Worm (Caenorhabditis elegans) whole organism, L4 larva: Measurements from ENCODE around the gene egl-17.
A peak's percentile ranks its signal among the peaks of the same experiment; 100 is the strongest.

Source experiments
- D1046.2 ChIP-seq: fragments of 200-800 bp; sonication (Bioruptor generic); IDR thresholded peaks from 2 replicates; pipeline ENCODE4 v1.3.6; 2022; ENCODE audit warnings: missing genetic modification characterization, missing compliant biosample characterization
- F37D6.2 ChIP-seq: sonication (generic microtip); optimal IDR thresholded peaks from 2 replicates; lab custom pipeline; 2016; ENCODE audit warnings: mild to moderate bottlenecking, missing genetic modification characterization, missing compliant biosample characterization
- F44E2.7 ChIP-seq: fragments of 200-800 bp; sonication (Bioruptor generic); IDR thresholded peaks from 2 replicates; pipeline ENCODE4 v2.1.2; 2022; ENCODE audit warnings: missing genetic modification characterization, missing compliant biosample characterization
- F49E8.2 ChIP-seq: sonication (generic microtip); optimal IDR thresholded peaks from 2 replicates; lab custom pipeline; 2016; ENCODE audit warnings: missing compliant biosample characterization, mild to moderate bottlenecking, missing genetic modification characterization, borderline replicate concordance
- T20F7.1 ChIP-seq: fragments of 200-800 bp; sonication (Bioruptor generic); optimal IDR thresholded peaks from 2 replicates; lab custom pipeline; 2018; ENCODE audit warnings: mild to moderate bottlenecking, missing genetic modification characterization, missing compliant biosample characterization
- T26A8.4 ChIP-seq: fragments of 200-800 bp; sonication (Bioruptor generic); IDR thresholded peaks from 2 replicates; pipeline ENCODE4 v1.3.6; 2022; ENCODE audit warnings: missing genetic modification characterization, missing compliant biosample characterization
- Y105C5A.15 ChIP-seq: fragments of 200-800 bp; sonication (Bioruptor generic); IDR thresholded peaks from 2 replicates; pipeline ENCODE4 v1.3.6; 2022; ENCODE audit warnings: missing genetic modification characterization, missing compliant biosample characterization
- Y5F2A.4 ChIP-seq: fragments of 200-800 bp; sonication (Bioruptor generic); optimal IDR thresholded peaks from 2 replicates; lab custom pipeline; 2018; ENCODE audit warnings: mild to moderate bottlenecking, missing genetic modification characterization, missing compliant biosample characterization
- aha-1 ChIP-seq: fragments of 150-350 bp; peaks from one replicate; lab custom pipeline; 2014; ENCODE audit warnings: missing biosample characterization, missing genetic modification characterization
- ceh-20 ChIP-seq: fragments of 200-800 bp; sonication (Bioruptor generic); IDR thresholded peaks from 2 replicates; pipeline ENCODE4 v1.3.6; 2022; ENCODE audit warnings: missing genetic modification reagents, missing genetic modification characterization, missing compliant biosample characterization
- ceh-82 ChIP-seq: sonication (generic microtip); optimal IDR thresholded peaks from 2 replicates; lab custom pipeline; 2017; ENCODE audit warnings: missing biosample characterization, missing genetic modification characterization
- ces-1 ChIP-seq: fragments of 150-350 bp; sonication (generic microtip); optimal IDR thresholded peaks from 4 replicates; lab custom pipeline; 2014; ENCODE audit warnings: missing biosample characterization, missing genetic modification reagents, missing genetic modification characterization
- cey-2 ChIP-seq: sonication (generic microtip); optimal IDR thresholded peaks from 3 replicates; lab custom pipeline; 2017; ENCODE audit warnings: missing genetic modification characterization, mild to moderate bottlenecking, missing compliant biosample characterization, antibody characterized with exemption, borderline replicate concordance; ENCODE audit not compliant: insufficient read depth
- daf-16 ChIP-seq, 3 experiments: sonication (generic microtip); optimal IDR thresholded peaks; 2 replicates each; lab custom pipeline; 2016 to 2017; ENCODE audit warnings: missing genetic modification characterization in 3 of 3, missing genetic modification reagents in 3 of 3, mild to moderate bottlenecking in 2 of 3, missing compliant biosample characterization in 2 of 3, missing biosample characterization in 1 of 3, moderate library complexity in 1 of 3
- dmd-6 ChIP-seq: fragments of 200-800 bp; sonication (Bioruptor generic); IDR thresholded peaks from 2 replicates; pipeline ENCODE4 v1.3.6; 2022; ENCODE audit warnings: missing genetic modification reagents, missing genetic modification characterization, missing compliant biosample characterization
- dmd-8 ChIP-seq: fragments of 200-800 bp; sonication (Bioruptor generic); IDR thresholded peaks from 2 replicates; pipeline ENCODE4 v1.3.6; 2022; ENCODE audit warnings: missing genetic modification characterization, missing compliant biosample characterization
- duxl-1 ChIP-seq: sonication (generic microtip); optimal IDR thresholded peaks from 2 replicates; lab custom pipeline; 2016; ENCODE audit warnings: mild to moderate bottlenecking, missing genetic modification characterization, moderate library complexity, missing compliant biosample characterization; ENCODE audit not compliant: poor library complexity
- fkh-10 ChIP-seq: fragments of 150-350 bp; optimal IDR thresholded peaks from 2 replicates; lab custom pipeline; 2014; ENCODE audit warnings: missing biosample characterization, missing genetic modification reagents, missing genetic modification characterization
- hlh-11 ChIP-seq: fragments of 200-800 bp; sonication (Bioruptor generic); optimal IDR thresholded peaks from 2 replicates; lab custom pipeline; 2018; ENCODE audit warnings: mild to moderate bottlenecking, missing genetic modification characterization, missing compliant biosample characterization
- hlh-30 ChIP-seq: sonication (generic microtip); optimal IDR thresholded peaks from 2 replicates; lab custom pipeline; 2017; ENCODE audit warnings: antibody characterized with exemption, mild to moderate bottlenecking, missing genetic modification characterization, missing compliant biosample characterization; ENCODE audit not compliant: insufficient read depth
- lin-29 ChIP-seq: fragments of 200-800 bp; sonication (Bioruptor generic); IDR thresholded peaks from 2 replicates; pipeline ENCODE4 v1.3.6; 2022; ENCODE audit warnings: missing genetic modification reagents, missing genetic modification characterization, missing compliant biosample characterization
- lin-39 ChIP-seq: fragments of 150-350 bp; optimal IDR thresholded peaks from 2 replicates; lab custom pipeline; 2014; ENCODE audit warnings: missing biosample characterization, missing genetic modification reagents, missing genetic modification characterization
- lsy-2 ChIP-seq, 2 experiments: fragments of 150-350 bp in 1 of 2; sonication (generic microtip) in 1 of 2; optimal IDR thresholded peaks; 2 replicates each; lab custom pipeline; 2014 to 2017; ENCODE audit warnings: missing biosample characterization in 2 of 2, missing genetic modification characterization in 2 of 2
- madf-9 ChIP-seq: fragments of 200-800 bp; sonication (Bioruptor generic); conservative IDR thresholded peaks from 2 replicates; pipeline ENCODE4 v1.3.6; 2022; ENCODE audit warnings: missing genetic modification reagents, missing genetic modification characterization, missing compliant biosample characterization
- mep-1 ChIP-seq: fragments of 150-350 bp; sonication (generic microtip); optimal IDR thresholded peaks from 3 replicates; lab custom pipeline; 2014; ENCODE audit warnings: missing biosample characterization, missing genetic modification characterization
- mes-2 ChIP-seq: sonication (generic microtip); optimal IDR thresholded peaks from 2 replicates; lab custom pipeline; 2016; ENCODE audit warnings: missing genotype, mild to moderate bottlenecking, missing genetic modification characterization, missing compliant biosample characterization; ENCODE audit not compliant: poor library complexity, severe bottlenecking
- mxl-2 ChIP-seq: fragments of 200-800 bp; sonication (Bioruptor generic); conservative IDR thresholded peaks from 2 replicates; pipeline ENCODE4 v1.3.6; 2022; ENCODE audit warnings: missing genetic modification reagents, missing genetic modification characterization, missing compliant biosample characterization
- nhr-10 ChIP-seq: fragments of 150-350 bp; optimal IDR thresholded peaks from 2 replicates; lab custom pipeline; 2014; ENCODE audit warnings: missing biosample characterization, missing genetic modification characterization
- nhr-48 ChIP-seq: sonication (generic microtip); optimal IDR thresholded peaks from 2 replicates; lab custom pipeline; 2016; ENCODE audit warnings: mild to moderate bottlenecking, missing genetic modification characterization, missing compliant biosample characterization
- nhr-6 ChIP-seq: fragments of 150-350 bp; optimal IDR thresholded peaks from 2 replicates; lab custom pipeline; 2014; ENCODE audit warnings: missing biosample characterization, missing genetic modification characterization
- nhr-76 ChIP-seq: fragments of 150-350 bp; optimal IDR thresholded peaks from 2 replicates; lab custom pipeline; 2014; ENCODE audit warnings: missing biosample characterization, missing genetic modification characterization
- nhr-77 ChIP-seq: fragments of 150-350 bp; optimal IDR thresholded peaks from 2 replicates; lab custom pipeline; 2014; ENCODE audit warnings: missing biosample characterization, missing genetic modification characterization
- rbr-2 ChIP-seq: sonication (generic microtip); optimal IDR thresholded peaks from 2 replicates; lab custom pipeline; 2016; ENCODE audit warnings: missing genotype, missing genetic modification characterization, missing compliant biosample characterization
- snpc-1.2 ChIP-seq: fragments of 200-800 bp; sonication (Bioruptor generic); IDR thresholded peaks from 2 replicates; pipeline ENCODE4 v1.3.6; 2022; ENCODE audit warnings: missing genetic modification reagents, missing genetic modification characterization, missing compliant biosample characterization
- spr-1 ChIP-seq: sonication (generic microtip); optimal IDR thresholded peaks from 2 replicates; lab custom pipeline; 2016; ENCODE audit warnings: mild to moderate bottlenecking, missing genetic modification characterization, missing compliant biosample characterization
- spr-3 ChIP-seq: fragments of 200-800 bp; sonication (Bioruptor generic); optimal IDR thresholded peaks from 2 replicates; lab custom pipeline; 2018; ENCODE audit warnings: mild to moderate bottlenecking, missing genetic modification characterization, missing compliant biosample characterization
- tra-1 ChIP-seq: fragments of 200-800 bp; sonication (Bioruptor generic); IDR thresholded peaks from 2 replicates; pipeline ENCODE4 v1.3.6; 2022; ENCODE audit warnings: missing genetic modification reagents, missing genetic modification characterization, missing compliant biosample characterization
- unc-62 ChIP-seq, 3 experiments: fragments of 150-350 bp in 1 of 3; sonication (generic microtip); optimal IDR thresholded peaks in 2 of 3; peaks in 1 of 3; 1 replicate in 1 of 3; 2 replicates in 2 of 3; lab custom pipeline; 2014 to 2017; ENCODE audit warnings: missing biosample characterization in 3 of 3, missing genetic modification characterization in 3 of 3, missing genetic modification reagents in 3 of 3, missing genotype in 1 of 3

Gene egl-17

ce11 chrX:535728-536127 is 46.2 kb downstream of the egl-17 start, which contains the start of gene F28C10.3 (continued):
- TF ChIP-seq ceh-82 (tag; lab: Kevin White, UChicago) (no peak), daf-16 (GFP tag; optimal IDR thresholded peaks at IDR 0.05; lab: Kevin White, UChicago) (peak in 1 of 2 experiments; percentile 27), daf-16 (tag; optimal IDR thresholded peaks at IDR 0.05; lab: Kevin White, UChicago) (no peak), nhr-76 (no peak), madf-9 (GFP tag; lab: Robert Waterston, UW) (no peak), hlh-11 (tag; lab: Kevin White, UChicago) (peak; percentile 89), lin-29 (peak; percentile 28; the same call in 1 of the 2 replicates), rbr-2 (tag; lab: Kevin White, UChicago) (peak; percentile 68), hlh-30 (tag; lab: Kevin White, UChicago) (peak; percentile 84), lsy-2 (tag; optimal IDR thresholded peaks at IDR 0.05; lab: Kevin White, UChicago) (peak in 1 of 2 experiments; percentile 74), T20F7.1 (GFP tag; lab: Kevin White, UChicago) (no peak), nhr-6 (tag; lab: Kevin White, UChicago) (peak; percentile 63), ceh-20 (peak; percentile 71; the same call in 1 of the 2 replicates), spr-3 (no peak), nhr-10 (tag; lab: Kevin White, UChicago) (peak; percentile 37), cey-2 (no peak), nhr-48 (tag; lab: Kevin White, UChicago) (peak; percentile 99), mep-1 (tag; lab: Kevin White, UChicago) (peak; percentile 91), lin-39 (tag; lab: Kevin White, UChicago) (no peak), tra-1 (peak; percentile 70), ces-1 (no peak), duxl-1 (tag; lab: Kevin White, UChicago) (peak; percentile 53), unc-62 (GFP tag; optimal IDR thresholded peaks at IDR 0.05 in 1 of 2; lab: Kevin White, UChicago) (peak in 1 of 2 experiments; percentile 94), unc-62 (tag; optimal IDR thresholded peaks at IDR 0.05; lab: Kevin White, UChicago) (no peak), F37D6.2 (tag; lab: Kevin White, UChicago) (peak; percentile 45), dmd-6 (peak; percentile 71), F49E8.2 (tag; lab: Kevin White, UChicago) (no peak), F44E2.7 (GFP tag; lab: Robert Waterston, UW) (no peak)

- TF ChIP-seq D1046.2, result no peak
- no peak for TF ChIP-seq fkh-10 (GFP tag; lab: Kevin White, UChicago)
- TF ChIP-seq lsy-2 (tag; optimal IDR thresholded peaks at IDR 0.05; lab: Kevin White, UChicago), result no peak
- TF ChIP-seq Y5F2A.4 (GFP tag; lab: Kevin White, UChicago), result no peak
- TF ChIP-seq T26A8.4 (GFP tag; lab: Robert Waterston, UW), result no peak
- no peak for TF ChIP-seq spr-1 (tag; lab: Kevin White, UChicago)
- no peak for TF ChIP-seq mxl-2 (GFP tag; lab: Robert Waterston, UW)
- no peak for TF ChIP-seq mes-2
- no peak for TF ChIP-seq Y105C5A.15 (GFP tag; lab: Robert Waterston, UW)
- TF ChIP-seq nhr-77 (tag; lab: Kevin White, UChicago), result no peak
Observed at ce11 chrX:536365-536764, 46.9 kb downstream of the egl-17 start.

- TF ChIP-seq snpc-1.2 (GFP tag; lab: Robert Waterston, UW) (0 out of 2 replicates have a peak, but pooled peaks have one; percentile 48), hlh-11 (tag; lab: Kevin White, UChicago) (no peak), aha-1 (tag; lab: Kevin White, UChicago) (peak; percentile 20), dmd-8 (GFP tag; lab: Robert Waterston, UW) (0 out of 2 replicates have a peak, but pooled peaks have one; percentile 15)
Observed at ce11 chrX:538083-538482, 48.6 kb downstream of the egl-17 start.
